Fruit fly (Drosophila melanogaster): ENCODE measurements around the gene CG12984.

The CG12984 gene

DNA sequence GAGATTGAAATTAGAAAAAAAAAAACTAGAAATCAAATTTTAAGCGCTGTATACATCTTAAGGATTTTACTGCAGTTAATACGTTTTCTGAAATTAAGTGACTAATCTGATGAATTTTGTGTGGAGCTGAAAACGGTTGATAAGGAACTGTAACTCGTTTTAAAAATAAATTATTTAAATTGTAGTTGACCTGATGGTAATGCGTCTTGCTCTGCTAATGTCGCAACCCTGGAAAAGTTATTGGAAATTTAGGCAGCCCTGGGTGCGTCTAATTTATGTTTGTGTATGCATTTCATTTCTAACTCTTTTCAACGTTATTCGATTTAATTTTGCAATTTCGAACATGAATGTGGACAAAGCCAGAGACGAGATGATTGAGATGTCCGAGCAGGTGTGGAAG is at the start of gene CG12984:
TSS of gene CG12984 (plus strand) at position 301 of the 400 bp plus-strand sequence.
- no peak for TF ChIP-seq noc (tag; optimal IDR thresholded peaks at IDR 0.05)

- no peak for TF ChIP-seq noc (tag; optimal IDR thresholded peaks at IDR 0.05)
These were observed 49.4 kb upstream of the CG12984 start for dm6 chr3L:20942076-20942475.

- no peak for TF ChIP-seq noc (tag; optimal IDR thresholded peaks at IDR 0.05)
These were observed 47.3 kb upstream of the CG12984 start for dm6 chr3L:20944180-20944579.

- TF ChIP-seq noc (tag; optimal IDR thresholded peaks at IDR 0.05): no peak
These were observed 45.4 kb upstream of the CG12984 start for dm6 chr3L:20946054-20946453.

- no peak for TF ChIP-seq noc (tag; optimal IDR thresholded peaks at IDR 0.05)
These were observed 44.5 kb upstream of the CG12984 start for dm6 chr3L:20946944-20947343.

DNA sequence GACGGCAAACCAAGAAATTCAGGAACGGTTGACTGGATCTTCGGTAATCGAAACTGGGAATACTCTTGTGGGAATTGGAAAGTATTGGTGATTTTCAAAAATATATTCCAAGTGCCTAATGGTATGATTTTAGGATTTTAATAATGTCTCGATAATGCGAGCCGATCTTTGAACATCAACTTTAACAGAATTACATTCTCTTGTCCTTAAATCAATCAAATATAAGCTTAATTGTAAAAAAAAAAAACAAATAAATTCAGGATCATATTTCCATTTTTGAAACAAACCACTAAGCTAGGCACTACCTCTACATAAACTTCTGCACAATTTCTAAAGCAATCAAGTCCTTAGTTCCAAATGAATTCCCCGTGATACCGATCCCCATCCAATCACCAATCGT is 43.1 kb upstream of the CG12984 start:
- TF ChIP-seq noc (tag; optimal IDR thresholded peaks at IDR 0.05): no peak

DNA sequence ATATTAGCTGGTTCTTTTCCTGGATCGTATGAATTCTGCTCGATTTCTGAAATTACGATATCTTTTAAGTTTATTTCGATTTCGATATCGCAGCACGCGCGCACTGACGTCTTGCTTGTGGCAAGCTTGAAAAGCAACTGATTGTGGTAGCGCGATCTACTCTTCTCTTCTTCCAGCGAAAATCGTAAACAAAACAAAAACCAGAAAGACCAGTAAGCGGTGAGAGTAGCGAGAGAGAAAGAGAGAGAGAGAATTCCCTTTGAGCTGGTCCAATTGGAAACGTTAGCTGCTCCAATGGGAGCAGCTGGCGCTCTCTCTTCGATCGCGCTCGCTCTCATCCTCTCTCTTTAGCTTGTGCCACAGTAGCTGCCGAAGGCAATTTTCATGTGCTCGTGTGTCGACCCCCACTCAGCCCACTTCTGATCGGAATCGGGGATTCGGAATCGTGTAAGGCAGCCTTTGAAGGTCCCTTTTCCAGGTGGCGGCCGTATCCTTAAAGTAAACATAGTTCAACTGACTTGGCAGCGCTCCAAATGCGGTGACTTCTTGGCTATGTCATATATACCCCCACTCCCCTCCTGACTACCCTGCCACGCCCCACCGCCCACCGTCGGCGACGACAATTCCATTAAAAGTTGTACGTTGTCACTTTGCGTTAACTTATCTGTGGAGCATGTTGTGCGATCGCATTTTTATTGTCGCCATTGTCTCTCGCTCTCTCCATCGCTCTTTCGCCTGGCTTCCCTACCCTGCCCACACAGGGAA is 41.9 kb upstream of the CG12984 start, which contains the start of gene fng:
TSS of gene fng (minus strand) at position 142 of the 765 bp plus-strand sequence.
- no peak for TF ChIP-seq noc (tag; optimal IDR thresholded peaks at IDR 0.05)

- TF ChIP-seq noc (tag; optimal IDR thresholded peaks at IDR 0.05): no peak
These were observed 41.4 kb upstream of the CG12984 start for dm6 chr3L:20950136-20950499.

DNA sequence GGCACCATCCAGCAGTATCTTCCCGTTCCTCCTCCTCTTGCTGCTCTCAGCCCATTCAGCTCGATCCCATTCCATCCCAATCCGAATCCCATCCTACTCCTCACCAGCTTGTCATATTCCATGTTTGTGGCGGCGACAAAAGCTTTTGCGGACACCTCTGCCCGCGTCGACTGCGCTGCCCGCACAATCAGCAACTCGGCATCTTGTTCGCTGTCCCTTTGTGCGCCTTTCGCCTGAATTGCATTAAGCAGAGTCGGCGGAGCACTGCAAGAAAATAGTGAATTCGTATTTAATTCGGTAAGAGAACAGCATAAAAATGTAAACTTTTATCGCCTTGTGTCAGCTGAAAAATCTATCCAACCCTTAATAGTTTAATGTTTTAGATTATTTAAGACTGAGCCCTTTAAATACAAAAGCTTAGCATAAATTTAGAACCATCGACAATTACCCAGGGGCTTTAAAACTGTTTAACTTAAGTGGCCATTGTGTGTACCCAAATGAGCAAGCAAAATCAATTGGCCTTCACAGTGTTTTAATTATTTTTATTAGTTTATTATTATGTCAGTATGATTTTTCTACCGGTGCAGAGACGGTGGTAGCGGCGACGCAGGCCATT is 40.8 kb upstream of the CG12984 start:
- no peak for TF ChIP-seq noc (tag; optimal IDR thresholded peaks at IDR 0.05)

dm6 chr3L:20951477-20952120 is 39.9 kb upstream of the CG12984 start:
- TF ChIP-seq noc (tag; optimal IDR thresholded peaks at IDR 0.05): no peak

DNA sequence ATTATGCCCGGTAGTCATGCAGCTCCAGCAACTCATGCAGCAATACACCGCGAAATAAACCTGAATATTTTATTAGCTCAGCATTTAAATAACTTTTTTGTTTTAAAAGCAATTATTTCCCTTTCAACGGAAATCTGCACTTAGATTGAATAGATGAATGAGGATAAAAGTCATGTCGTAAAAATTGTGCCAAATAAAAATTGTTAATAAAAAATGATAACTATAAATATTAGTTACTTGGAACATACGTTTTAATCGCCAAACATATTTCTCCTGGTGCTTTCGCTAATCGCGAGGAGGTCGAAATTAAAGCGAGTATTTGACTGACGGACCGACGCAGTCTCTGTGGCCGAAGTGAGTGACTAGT is 39.4 kb upstream of the CG12984 start:
- no peak for TF ChIP-seq noc (tag; optimal IDR thresholded peaks at IDR 0.05)

DNA sequence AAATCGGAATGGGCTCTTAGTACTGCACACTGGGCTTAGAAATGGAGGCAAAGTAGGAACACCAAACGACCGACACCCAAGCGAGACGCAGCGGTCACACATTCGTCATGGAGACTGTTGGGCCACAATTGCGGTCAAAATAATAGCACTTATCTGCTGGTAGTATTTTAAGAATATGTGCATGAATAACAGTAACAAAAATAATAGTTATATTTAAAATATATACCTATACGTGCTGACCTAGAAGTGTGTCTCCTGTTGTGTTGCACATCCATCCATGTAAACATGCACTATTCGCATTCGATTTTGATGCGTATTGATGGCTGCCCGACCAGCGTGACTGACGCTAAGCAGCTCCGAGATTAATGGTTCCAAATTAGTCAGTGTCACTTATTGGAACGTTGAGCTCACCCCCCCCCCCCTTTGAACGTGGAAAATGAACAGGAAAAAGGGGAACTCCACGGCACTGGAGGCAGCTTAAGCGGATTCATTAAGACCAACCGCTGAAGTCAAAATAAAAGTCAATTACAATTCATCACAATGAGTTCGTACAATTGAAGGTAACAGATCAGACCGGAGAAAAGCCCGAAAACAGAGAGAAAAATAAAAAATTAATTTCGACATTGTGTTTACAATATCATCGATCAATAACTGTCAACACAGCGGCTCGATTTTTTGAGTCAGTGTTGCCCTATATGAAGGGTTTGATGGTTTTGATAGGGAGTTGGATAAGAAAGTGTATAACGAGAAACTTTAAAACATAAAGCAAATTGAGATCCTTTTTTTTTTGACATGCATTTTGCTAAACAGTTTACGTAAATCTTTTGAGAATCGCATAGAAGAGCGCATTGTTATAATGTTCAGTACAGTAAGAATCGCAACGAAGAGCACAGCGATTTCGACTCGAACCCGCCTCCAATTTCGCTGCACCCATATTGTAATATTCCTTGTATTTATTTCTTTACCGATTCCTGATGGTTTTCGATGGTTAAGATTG is 38.6 kb upstream of the CG12984 start:
- no peak for TF ChIP-seq noc (tag; optimal IDR thresholded peaks at IDR 0.05)

dm6 chr3L:20954118-20954517 is 37.4 kb upstream of the CG12984 start:
- TF ChIP-seq noc (tag; optimal IDR thresholded peaks at IDR 0.05): no peak

DNA sequence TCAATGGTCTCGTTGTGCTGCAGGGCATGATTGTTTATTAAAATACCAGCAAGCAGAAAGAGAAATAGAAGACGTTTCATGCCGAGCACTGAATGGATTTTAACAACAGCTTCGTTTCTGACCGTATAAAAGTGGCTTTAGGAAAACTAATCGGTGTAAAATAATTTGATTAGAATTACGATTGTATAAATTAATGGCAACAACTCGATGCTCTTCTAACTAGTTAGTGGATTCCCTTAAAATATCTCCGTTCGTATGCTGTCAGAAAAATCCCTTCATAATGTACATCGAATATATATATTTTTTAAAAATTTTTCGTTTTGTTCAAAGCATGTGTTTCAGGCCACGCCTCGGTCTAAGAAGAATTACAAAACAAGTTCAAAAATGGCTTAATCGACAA is 34.8 kb upstream of the CG12984 start, which contains the start of the genes Sems and CG10588:
TSS of gene Sems (minus strand) at position 101 of the 400 bp plus-strand sequence.
TSS of gene CG10588 (plus strand) at position 285 of the 400 bp plus-strand sequence.
- no peak for TF ChIP-seq noc (tag; optimal IDR thresholded peaks at IDR 0.05)

dm6 chr3L:20961286-20961685 is 30.2 kb upstream of the CG12984 start, which contains the start of gene CG11037:
Gene CG11037 (minus strand): TSS chr3L:20961386.
- TF ChIP-seq noc (tag; optimal IDR thresholded peaks at IDR 0.05): no peak

DNA sequence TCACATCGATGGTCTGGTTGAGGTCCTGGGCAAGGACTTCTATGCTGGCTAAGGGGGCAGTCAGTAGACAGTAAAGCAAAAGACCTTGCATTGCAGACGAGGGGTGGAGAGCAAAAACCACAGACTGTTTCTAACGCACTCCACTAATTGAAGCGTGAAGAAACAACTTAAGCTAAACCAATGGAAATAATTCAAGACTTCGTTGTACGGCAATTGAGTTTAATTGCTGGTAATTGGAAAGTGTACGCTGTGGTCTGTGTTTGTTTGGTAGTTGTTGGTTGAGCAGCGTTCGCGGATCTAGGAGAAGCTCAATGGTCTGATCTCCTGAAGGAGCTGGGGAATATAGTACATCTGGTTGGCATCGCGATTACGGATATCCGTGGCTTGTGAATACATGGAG is 29.0 kb upstream of the CG12984 start, which contains the start of gene CG10587:
TSS of gene CG10587 (minus strand) at position 101 of the 400 bp plus-strand sequence.
- TF ChIP-seq noc (tag; optimal IDR thresholded peaks at IDR 0.05): no peak
